Fruit fly (Drosophila melanogaster): ENCODE measurements around the gene kipf.
A peak's percentile ranks its signal among the peaks of the same experiment; 100 is the strongest.

The kipf gene

dm6 chr3R:7902313-7902872 lies 11.3 kb upstream of the kipf start, which contains the start of gene mRpS9 (continued):
- TF ChIP-seq CG34224 (GFP tag; IDR thresholded peaks at IDR 0.05; ENCODE audit: partially characterized antibody) = peak; percentile 30; the same call in 1 of the 3 replicates
- TF ChIP-seq CG10543 (GFP tag; optimal IDR thresholded peaks at IDR 0.05) = no peak
- peak; percentile 17 for TF ChIP-seq CG4617 (GFP tag; optimal IDR thresholded peaks at IDR 0.05; ENCODE audit: borderline replicate concordance)
- no peak for TF ChIP-seq tin (GFP tag; optimal IDR thresholded peaks at IDR 0.05)
- no peak for TF ChIP-seq CG8924 (tag; optimal IDR thresholded peaks at IDR 0.05)
- peak; percentile 12 for TF ChIP-seq gfzf (GFP tag; optimal IDR thresholded peaks at IDR 0.05)
- no peak for TF ChIP-seq lilli (GFP tag; optimal IDR thresholded peaks at IDR 0.05)
- TF ChIP-seq CG13287 (GFP tag; IDR thresholded peaks at IDR 0.05; ENCODE audit: partially characterized antibody) = peak; percentile 43; the same call in 1 of the 2 replicates
- TF ChIP-seq CG6689 (GFP tag; IDR thresholded peaks at IDR 0.05) = no peak
- no peak for TF ChIP-seq danr (GFP tag; IDR thresholded peaks at IDR 0.05)
- TF ChIP-seq Ets65A (GFP tag) = no peak
- no peak for TF ChIP-seq phol (tag; optimal IDR thresholded peaks at IDR 0.05)
- no peak for TF ChIP-seq CG11695 (GFP tag; IDR thresholded peaks at IDR 0.05)
- TF ChIP-seq MBD-R2 (GFP tag; IDR thresholded peaks at IDR 0.05) = peak; percentile 89
- no peak for TF ChIP-seq jumu (GFP tag; optimal IDR thresholded peaks at IDR 0.05)
- no peak for TF ChIP-seq dysf (GFP tag; IDR thresholded peaks at IDR 0.05)
- peak; percentile 36 for TF ChIP-seq pzg (GFP tag; optimal IDR thresholded peaks at IDR 0.05)
- TF ChIP-seq tio (GFP tag; optimal IDR thresholded peaks at IDR 0.05) = no peak
- TF ChIP-seq wor (GFP tag; IDR thresholded peaks at IDR 0.05) = no peak
- TF ChIP-seq Opbp (GFP tag; IDR thresholded peaks at IDR 0.05; ENCODE audit: partially characterized antibody) = no peak
- TF ChIP-seq BtbVII (GFP tag; optimal IDR thresholded peaks at IDR 0.05) = no peak
- no peak for TF ChIP-seq CG12071 (GFP tag; optimal IDR thresholded peaks at IDR 0.05)
- no peak for TF ChIP-seq CrebB (tag; optimal IDR thresholded peaks at IDR 0.05)
- no peak for TF ChIP-seq CG42726 (GFP tag; IDR thresholded peaks at IDR 0.05; ENCODE audit: partially characterized antibody)
- no peak for TF ChIP-seq sim (GFP tag; IDR thresholded peaks at IDR 0.05)
- no peak for TF ChIP-seq CG9797 (GFP tag; optimal IDR thresholded peaks at IDR 0.05)
- TF ChIP-seq CG1602 (GFP tag; optimal IDR thresholded peaks at IDR 0.05) = no peak
- TF ChIP-seq zf30C (GFP tag; optimal IDR thresholded peaks at IDR 0.05) = no peak
- TF ChIP-seq hth (optimal IDR thresholded peaks at IDR 0.05) = no peak
- TF ChIP-seq CG14050 (GFP tag; IDR thresholded peaks at IDR 0.05) = no peak
- no peak for TF ChIP-seq CG5245 (GFP tag; optimal IDR thresholded peaks at IDR 0.05)
- TF ChIP-seq twi (tag; optimal IDR thresholded peaks at IDR 0.05) = no peak
- no peak for TF ChIP-seq chn (GFP tag; optimal IDR thresholded peaks at IDR 0.05)

- TF ChIP-seq Oaz (GFP tag; IDR thresholded peaks at IDR 0.05) = no peak
- peak; percentile 64 for TF ChIP-seq CG2120 (GFP tag; optimal IDR thresholded peaks at IDR 0.05)
- no peak for TF ChIP-seq Trl (optimal IDR thresholded peaks at IDR 0.05)
- TF ChIP-seq Trl (GFP tag; optimal IDR thresholded peaks at IDR 0.05) = peak; percentile 33
- TF ChIP-seq CG17802 (tag; optimal IDR thresholded peaks at IDR 0.05) = peak; percentile 87
- no peak for TF ChIP-seq E2f1 (GFP tag; IDR thresholded peaks at IDR 0.05)
- no peak for TF ChIP-seq D19B (GFP tag; optimal IDR thresholded peaks at IDR 0.05)
- no peak; the same call in 1 of the 2 replicates for TF ChIP-seq ranshi (GFP tag; IDR thresholded peaks at IDR 0.05)
- peak; percentile 65 for TF ChIP-seq Ets97D (GFP tag; optimal IDR thresholded peaks at IDR 0.05)
- TF ChIP-seq CG9797 (GFP tag; optimal IDR thresholded peaks at IDR 0.05) = peak; percentile 49
- TF ChIP-seq mam (GFP tag; optimal IDR thresholded peaks at IDR 0.05) = peak; percentile 72
- no peak for TF ChIP-seq CG18599 (GFP tag; optimal IDR thresholded peaks at IDR 0.05)
- no peak for TF ChIP-seq CG30431 (GFP tag; optimal IDR thresholded peaks at IDR 0.05)
- peak; percentile 98 for TF ChIP-seq Scr (GFP tag; IDR thresholded peaks at IDR 0.05; ENCODE audit: partially characterized antibody)
- TF ChIP-seq Ada2b (GFP tag; IDR thresholded peaks at IDR 0.05) = no peak
- no peak for TF ChIP-seq Fer3 (tag; optimal IDR thresholded peaks at IDR 0.05)
- 0 out of 3 replicates have a peak, but pooled peaks have one; percentile 30 for TF ChIP-seq Dbx (GFP tag; IDR thresholded peaks at IDR 0.05)
- no peak for TF ChIP-seq Nf-YC (tag; optimal IDR thresholded peaks at IDR 0.05)
- TF ChIP-seq CG2889 (GFP tag; IDR thresholded peaks at IDR 0.05) = no peak
- TF ChIP-seq CG1603 (tag; optimal IDR thresholded peaks at IDR 0.05) = no peak
- TF ChIP-seq vvl (GFP tag; IDR thresholded peaks at IDR 0.05) = no peak
These were observed 6.3 kb upstream of the kipf start, which contains the start of the genes Taf7 and EMC1 for dm6 chr3R:7907311-7907710. TSS of gene Taf7 (plus strand) at chr3R:7907333. TSS of gene EMC1 (minus strand) at chr3R:7907363.
